Worm (Caenorhabditis elegans): ENCODE measurements around the gene gpa-12.

The gpa-12 gene

DNA sequence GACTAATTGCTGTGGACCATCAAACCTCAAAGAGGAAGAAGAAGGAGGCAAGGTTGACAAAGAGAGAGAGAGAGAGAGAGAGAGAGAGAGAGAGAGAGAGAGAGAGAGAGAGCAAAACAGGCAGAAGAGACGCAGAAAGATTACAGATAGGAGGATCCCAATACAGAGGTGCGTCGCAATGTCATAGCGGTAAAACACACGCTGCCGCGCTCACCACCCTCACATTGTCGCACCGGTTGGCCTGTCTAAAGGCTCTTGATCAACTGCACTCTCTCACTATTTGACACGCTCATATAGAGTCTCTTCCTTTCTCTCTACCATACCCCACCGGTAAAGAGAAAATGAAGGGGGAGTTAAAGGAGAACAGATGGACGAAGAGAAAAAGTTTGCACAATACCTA lies 18.1 kb upstream of the gpa-12 start:
- TF ChIP-seq ama-1 (optimal IDR thresholded peaks at IDR 0.05) = no peak
- TF ChIP-seq dmd-4 (tag; optimal IDR thresholded peaks at IDR 0.05) = no peak
- peak; percentile 56 for TF ChIP-seq sma-9 (GFP tag; optimal IDR thresholded peaks at IDR 0.05)
- TF ChIP-seq sma-9 (tag; optimal IDR thresholded peaks at IDR 0.05) = no peak
- TF ChIP-seq nhr-12 (tag; optimal IDR thresholded peaks at IDR 0.05) = no peak
- TF ChIP-seq nhr-10 (tag; optimal IDR thresholded peaks at IDR 0.05) = no peak
- TF ChIP-seq aly-2 (tag; optimal IDR thresholded peaks at IDR 0.05) = no peak
- TF ChIP-seq mdl-1 (tag; optimal IDR thresholded peaks at IDR 0.05) = peak in 1 of 2 experiments; percentile 5
- TF ChIP-seq ceh-16 (tag; optimal IDR thresholded peaks at IDR 0.05) = no peak
- TF ChIP-seq fos-1 (tag; optimal IDR thresholded peaks at IDR 0.05) = peak; percentile 63
- TF ChIP-seq lin-13 (GFP tag; optimal IDR thresholded peaks at IDR 0.05) = no peak
- no peak for TF ChIP-seq R02D3.7 (tag; optimal IDR thresholded peaks at IDR 0.05)
- no peak for TF ChIP-seq ztf-4 (tag; optimal IDR thresholded peaks at IDR 0.05)
- TF ChIP-seq F13H6.1 (tag; optimal IDR thresholded peaks at IDR 0.05) = peak; percentile 60
- peak; percentile 10 for TF ChIP-seq nhr-21 (tag; optimal IDR thresholded peaks at IDR 0.05)
- peak; percentile 43 for TF ChIP-seq blmp-1 (tag; optimal IDR thresholded peaks at IDR 0.05; ENCODE audit: insufficient read depth)
- TF ChIP-seq lsy-2 (tag; optimal IDR thresholded peaks at IDR 0.05) = no peak
- peak; percentile 14 for TF ChIP-seq nhr-25 (tag; optimal IDR thresholded peaks at IDR 0.05)
- TF ChIP-seq elt-3 (tag; optimal IDR thresholded peaks at IDR 0.05) = no peak
- no peak for TF ChIP-seq snpc-4 (tag; optimal IDR thresholded peaks at IDR 0.05)
- TF ChIP-seq lin-11 (tag; optimal IDR thresholded peaks at IDR 0.05) = no peak
- no peak for TF ChIP-seq nhr-77 (tag; optimal IDR thresholded peaks at IDR 0.05)
- peak; percentile 20 for TF ChIP-seq nhr-129 (tag; optimal IDR thresholded peaks at IDR 0.05)
- no peak for TF ChIP-seq unc-39 (tag; optimal IDR thresholded peaks at IDR 0.05)
- TF ChIP-seq nhr-23 (tag; optimal IDR thresholded peaks at IDR 0.05) = no peak
- TF ChIP-seq ceh-82 (tag; optimal IDR thresholded peaks at IDR 0.05) = no peak
- no peak for TF ChIP-seq C34F6.9 (tag; optimal IDR thresholded peaks at IDR 0.05)
- TF ChIP-seq unc-55 (GFP tag; optimal IDR thresholded peaks at IDR 0.05) = no peak
- no peak for TF ChIP-seq alr-1 (tag; optimal IDR thresholded peaks at IDR 0.05)
- TF ChIP-seq peb-1 (tag; optimal IDR thresholded peaks at IDR 0.05) = no peak
- TF ChIP-seq Y55F3AM.14 (GFP tag; optimal IDR thresholded peaks at IDR 0.05) = no peak
- TF ChIP-seq ztf-11 (tag; optimal IDR thresholded peaks at IDR 0.05) = no peak
- TF ChIP-seq crh-2 (tag; optimal IDR thresholded peaks at IDR 0.05) = peak; percentile 22
- no peak for TF ChIP-seq nhr-237 (tag; optimal IDR thresholded peaks at IDR 0.05)
- TF ChIP-seq elt-1 (tag; optimal IDR thresholded peaks at IDR 0.05) = no peak
- no peak for TF ChIP-seq egl-27 (tag; optimal IDR thresholded peaks at IDR 0.05)
- peak; percentile 8 for TF ChIP-seq gmeb-1 (tag; optimal IDR thresholded peaks at IDR 0.05)

DNA sequence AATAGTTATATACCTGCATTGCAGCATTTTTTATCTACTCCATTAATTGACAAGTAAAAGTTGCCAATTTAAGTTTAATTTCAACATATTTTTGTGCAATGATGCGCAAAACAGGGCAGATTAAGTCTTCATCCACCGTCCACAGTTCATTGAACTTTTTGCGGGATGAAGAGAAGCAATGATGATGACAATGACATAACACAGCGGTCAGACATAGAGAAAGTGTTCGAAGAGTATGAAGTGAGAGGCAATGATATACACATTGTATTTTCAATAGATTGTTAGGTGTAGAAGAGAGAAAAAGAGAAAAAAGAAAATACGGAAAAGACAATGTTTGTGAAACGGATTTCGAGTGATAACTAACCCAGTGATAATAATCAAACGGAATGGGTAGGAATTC lies 16.5 kb upstream of the gpa-12 start:
- TF ChIP-seq gmeb-1 (tag; optimal IDR thresholded peaks at IDR 0.05) (no peak), nhr-21 (tag; optimal IDR thresholded peaks at IDR 0.05) (peak; percentile 31), mbf-1 (tag; optimal IDR thresholded peaks at IDR 0.05) (no peak)

DNA sequence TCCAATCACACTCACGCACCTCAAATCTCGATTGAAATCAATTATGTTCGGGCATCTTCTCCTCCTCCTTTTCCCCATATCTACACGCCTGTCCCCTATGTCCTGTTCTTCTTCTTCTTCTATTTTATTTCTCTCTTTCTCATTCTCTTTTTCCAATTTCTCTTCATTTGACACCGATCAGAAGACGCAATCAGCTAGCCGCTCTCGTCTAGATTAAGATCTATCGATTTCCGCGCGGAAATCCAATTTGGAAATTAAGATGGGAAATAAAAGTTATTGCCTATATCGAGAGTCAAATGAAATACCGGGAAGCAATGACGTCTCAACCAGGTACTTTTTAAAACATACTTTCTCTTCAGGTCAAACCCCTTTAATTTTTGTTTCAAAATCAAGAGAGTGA lies 14.9 kb upstream of the gpa-12 start:
- TF ChIP-seq egl-27 (tag; optimal IDR thresholded peaks at IDR 0.05) (no peak), ztf-11 (tag; optimal IDR thresholded peaks at IDR 0.05) (no peak), lin-39 (tag; optimal IDR thresholded peaks at IDR 0.05) (no peak), blmp-1 (tag; optimal IDR thresholded peaks at IDR 0.05; ENCODE audit: insufficient read depth) (peak; percentile 14), unc-62 (GFP tag; optimal IDR thresholded peaks at IDR 0.05) (no peak), ZK546.5 (tag; optimal IDR thresholded peaks at IDR 0.05) (no peak), unc-39 (tag; optimal IDR thresholded peaks at IDR 0.05) (no peak), nhr-21 (tag; optimal IDR thresholded peaks at IDR 0.05) (peak; percentile 19), nhr-10 (tag; optimal IDR thresholded peaks at IDR 0.05) (no peak), nhr-11 (tag; optimal IDR thresholded peaks at IDR 0.05) (no peak), lin-11 (tag; optimal IDR thresholded peaks at IDR 0.05) (no peak), snpc-4 (tag; optimal IDR thresholded peaks at IDR 0.05) (no peak), R02D3.7 (tag; optimal IDR thresholded peaks at IDR 0.05) (no peak), sma-9 (GFP tag; optimal IDR thresholded peaks at IDR 0.05) (peak; percentile 50), sma-9 (tag; optimal IDR thresholded peaks at IDR 0.05) (no peak), ztf-1 (GFP tag; conservative IDR thresholded peaks at IDR 0.05) (no peak), nhr-6 (tag; optimal IDR thresholded peaks at IDR 0.05) (no peak), sem-4 (tag; optimal IDR thresholded peaks at IDR 0.05) (peak; percentile 70), nhr-23 (tag; optimal IDR thresholded peaks at IDR 0.05) (no peak), elt-3 (tag; optimal IDR thresholded peaks at IDR 0.05) (no peak), skn-1 (tag; optimal IDR thresholded peaks at IDR 0.05) (no peak), mdl-1 (tag; optimal IDR thresholded peaks at IDR 0.05) (no peak), fos-1 (tag; optimal IDR thresholded peaks at IDR 0.05) (peak; percentile 6), zag-1 (tag; optimal IDR thresholded peaks at IDR 0.05) (no peak), gmeb-1 (tag; optimal IDR thresholded peaks at IDR 0.05) (no peak), sma-3 (GFP tag; optimal IDR thresholded peaks at IDR 0.05) (no peak), C34F6.9 (tag; optimal IDR thresholded peaks at IDR 0.05) (peak; percentile 25), elt-1 (tag; optimal IDR thresholded peaks at IDR 0.05) (peak; percentile 72), mab-5 (tag; optimal IDR thresholded peaks at IDR 0.05) (no peak), mbf-1 (tag; optimal IDR thresholded peaks at IDR 0.05) (no peak), lsy-2 (tag; optimal IDR thresholded peaks at IDR 0.05) (no peak), nhr-237 (tag; optimal IDR thresholded peaks at IDR 0.05) (no peak), peb-1 (tag; optimal IDR thresholded peaks at IDR 0.05) (no peak), ama-1 (optimal IDR thresholded peaks at IDR 0.05) (no peak), F13H6.1 (tag; optimal IDR thresholded peaks at IDR 0.05) (no peak), ceh-16 (tag; optimal IDR thresholded peaks at IDR 0.05) (peak; percentile 97), unc-55 (GFP tag; optimal IDR thresholded peaks at IDR 0.05) (no peak), nhr-77 (tag; optimal IDR thresholded peaks at IDR 0.05) (no peak)
